Worm (Caenorhabditis elegans): ENCODE data around the gene W07A12.8.

ce11 chrII:9132338-9132737 lies 33.3 kb downstream of the W07A12.8 start:
- TF ChIP-seq ceh-22 (tag; optimal IDR thresholded peaks at IDR 0.05) (no peak), F13H6.1 (tag; optimal IDR thresholded peaks at IDR 0.05) (no peak), hlh-6 (tag; optimal IDR thresholded peaks at IDR 0.05) (no peak), fkh-10 (GFP tag; optimal IDR thresholded peaks at IDR 0.05) (no peak), ceh-31 (tag; optimal IDR thresholded peaks at IDR 0.05) (no peak), hlh-30 (tag; optimal IDR thresholded peaks at IDR 0.05; ENCODE audit: insufficient read depth) (no peak), ceh-2 (tag; optimal IDR thresholded peaks at IDR 0.05) (no peak), C08G9.2 (tag; optimal IDR thresholded peaks at IDR 0.05) (no peak), sox-2 (GFP tag; IDR thresholded peaks at IDR 0.05) (no peak), tbx-7 (tag; optimal IDR thresholded peaks at IDR 0.05) (no peak), lin-11 (tag; optimal IDR thresholded peaks at IDR 0.05) (no peak), pha-4 (tag; optimal IDR thresholded peaks at IDR 0.05) (no peak), ceh-14 (tag; optimal IDR thresholded peaks at IDR 0.05) (no peak)

Data from whole organism, late embryonic.